Fruit fly (Drosophila melanogaster) whole organism: ENCODE results near the gene CG14042.

Experiments
- CG8478 ChIP-seq: fragments of >200 bp; optimal IDR thresholded peaks from 2 replicates; lab custom pipeline; 2018; ENCODE audit warnings: inconsistent platforms
- pan ChIP-seq: fragments of >200 bp; optimal IDR thresholded peaks from 2 replicates; lab custom pipeline; 2017
- psq ChIP-seq: fragments of >200 bp; optimal IDR thresholded peaks from 2 replicates; lab custom pipeline; 2017
- usp ChIP-seq: fragments of >200 bp; optimal IDR thresholded peaks from 2 replicates; lab custom pipeline; 2017; ENCODE audit warnings: missing biosample characterization, missing genetic modification characterization, mixed read lengths

DNA sequence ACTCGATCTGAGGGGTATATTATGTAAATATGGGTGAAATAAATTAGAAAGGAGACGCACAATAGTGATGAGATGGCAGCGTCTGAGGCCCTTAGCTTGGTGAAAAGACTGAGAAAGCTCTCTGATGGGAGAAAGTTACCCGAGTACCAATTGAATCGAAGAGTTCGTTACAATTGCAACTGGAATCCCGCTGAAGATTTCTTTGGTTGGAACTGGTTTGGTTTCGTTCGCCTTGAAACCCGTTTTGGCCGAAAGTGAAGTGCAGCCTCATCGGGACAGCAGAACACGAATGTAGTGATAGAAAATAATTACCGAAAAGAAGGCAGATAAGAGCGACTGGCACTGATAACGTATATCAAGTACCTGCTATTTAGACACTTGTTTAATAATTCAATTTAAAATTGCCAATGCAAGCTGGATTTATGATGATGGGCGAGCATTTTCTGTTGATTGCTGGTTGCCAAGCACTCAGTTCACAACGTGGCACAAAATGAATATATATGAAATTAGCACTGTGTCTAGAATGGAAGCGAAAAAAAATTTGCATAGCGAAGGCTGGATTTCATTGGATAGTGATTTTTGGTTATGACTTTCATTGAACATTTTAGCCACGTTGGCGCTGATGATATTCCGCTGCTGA lies 41.1 kb upstream of the CG14042 start:
- TF ChIP-seq CG8478 (lab: Kevin White, UChicago), result no peak
- no peak for TF ChIP-seq psq (lab: Kevin White, UChicago)
- TF ChIP-seq usp (GFP tag; lab: Kevin White, UChicago), result no peak
- TF ChIP-seq pan (lab: Kevin White, UChicago), result no peak
